Worm (Caenorhabditis elegans): ENCODE measurements around the gene Y43F8B.15.

ce11 chrV:19445442-19445841, 16.5 kb downstream of the Y43F8B.15 start, which contains the start of gene M04C3.1:
- no peak for TF ChIP-seq ceh-31 (tag; optimal IDR thresholded peaks at IDR 0.05)
- TF ChIP-seq hlh-13 (GFP tag; optimal IDR thresholded peaks at IDR 0.05), result no peak
- TF ChIP-seq unc-55 (GFP tag; optimal IDR thresholded peaks at IDR 0.05), result no peak
- TF ChIP-seq unc-3 (GFP tag; conservative IDR thresholded peaks at IDR 0.05), result no peak
- no peak for TF ChIP-seq unc-3 (tag; optimal IDR thresholded peaks at IDR 0.05)
